Fruit fly (Drosophila melanogaster) whole organism, prepupa: ENCODE results near the gene Pex23.

Experiments
- CG10669 ChIP-seq: fragments of 200-800 bp; sonication (Bioruptor generic); optimal IDR thresholded peaks from 3 replicates; lab custom pipeline; 2018; ENCODE audit warnings: missing biosample characterization, mild to moderate bottlenecking, missing genetic modification characterization, moderate library complexity
- CG11762 ChIP-seq: fragments of 200-800 bp; sonication (Bioruptor generic); optimal IDR thresholded peaks from 3 replicates; lab custom pipeline; 2016; ENCODE audit warnings: missing biosample characterization, missing genetic modification characterization; ENCODE audit not compliant: insufficient read depth
- CG11902 ChIP-seq: fragments of 200-800 bp; sonication (Bioruptor generic); optimal IDR thresholded peaks from 3 replicates; lab custom pipeline; 2016; ENCODE audit warnings: missing biosample characterization, missing genetic modification characterization
- CG15336 ChIP-seq: fragments of 200-800 bp; sonication (Bioruptor generic); IDR thresholded peaks from 2 replicates; pipeline ENCODE4 v1.3.6; 2022; ENCODE audit warnings: missing biosample characterization, missing genetic modification characterization
- CG34406 ChIP-seq: fragments of 200-800 bp; sonication (Bioruptor generic); optimal IDR thresholded peaks from 3 replicates; lab custom pipeline; 2016; ENCODE audit warnings: missing biosample characterization, missing genetic modification characterization
- CG4318 ChIP-seq: fragments of 200-800 bp; sonication (Bioruptor generic); optimal IDR thresholded peaks from 3 replicates; lab custom pipeline; 2017; ENCODE audit warnings: missing biosample characterization, mild to moderate bottlenecking, missing genetic modification characterization
- CG8119 ChIP-seq: fragments of 200-800 bp; sonication (Bioruptor generic); IDR thresholded peaks from 3 replicates; pipeline ENCODE4 v1.3.6; 2022; ENCODE audit warnings: missing biosample characterization, missing genetic modification characterization
- CG8632 ChIP-seq: fragments of 200-800 bp; sonication (Bioruptor generic); optimal IDR thresholded peaks from 3 replicates; lab custom pipeline; 2016; ENCODE audit warnings: missing biosample characterization, missing genetic modification characterization
- Eip93F ChIP-seq: fragments of 200-800 bp; sonication (Bioruptor generic); optimal IDR thresholded peaks from 2 replicates; lab custom pipeline; 2016; ENCODE audit warnings: missing biosample characterization, mild to moderate bottlenecking, missing genetic modification characterization
- Ets21C ChIP-seq: fragments of 200-800 bp; sonication (Bioruptor generic); optimal IDR thresholded peaks from 3 replicates; lab custom pipeline; 2016; ENCODE audit warnings: missing biosample characterization, missing genetic modification characterization
- Gug ChIP-seq: fragments of 200-800 bp; sonication (Bioruptor generic); IDR thresholded peaks from 2 replicates; pipeline ENCODE4 v1.3.6; 2022; ENCODE audit warnings: missing biosample characterization, missing genetic modification characterization
- Met ChIP-seq: fragments of 200-800 bp; sonication (Bioruptor generic); optimal IDR thresholded peaks from 3 replicates; lab custom pipeline; 2016; ENCODE audit warnings: missing biosample characterization, missing genetic modification characterization
- Smox ChIP-seq: fragments of 200-800 bp; sonication (Bioruptor generic); optimal IDR thresholded peaks from 3 replicates; lab custom pipeline; 2016; ENCODE audit warnings: missing biosample characterization, missing genetic modification characterization
- Sox14 ChIP-seq: fragments of 200-800 bp; sonication (Bioruptor generic); optimal IDR thresholded peaks from 3 replicates; lab custom pipeline; 2016; ENCODE audit warnings: missing biosample characterization, missing genetic modification characterization
- Sox15 ChIP-seq: fragments of 200-800 bp; sonication (Bioruptor generic); optimal IDR thresholded peaks from 3 replicates; lab custom pipeline; 2016; ENCODE audit warnings: missing biosample characterization, missing genetic modification characterization
- esn ChIP-seq: fragments of 200-800 bp; sonication (Bioruptor generic); optimal IDR thresholded peaks from 2 replicates; lab custom pipeline; 2016; ENCODE audit warnings: missing biosample characterization, mild to moderate bottlenecking, missing genetic modification characterization, moderate library complexity
- net ChIP-seq: fragments of 200-800 bp; sonication (Bioruptor generic); optimal IDR thresholded peaks from 3 replicates; lab custom pipeline; 2016; ENCODE audit warnings: missing biosample characterization, missing genetic modification characterization
- pdm3 ChIP-seq: fragments of 200-800 bp; sonication (Bioruptor generic); optimal IDR thresholded peaks from 3 replicates; lab custom pipeline; 2016; ENCODE audit warnings: missing biosample characterization, missing genetic modification characterization
- ss ChIP-seq, 2 experiments: fragments of 200-800 bp; sonication (Bioruptor generic); optimal IDR thresholded peaks; 2 replicates in 1 of 2; 3 replicates in 1 of 2; lab custom pipeline; 2017 to 2018; ENCODE audit warnings: mild to moderate bottlenecking in 2 of 2, missing biosample characterization in 2 of 2, missing genetic modification characterization in 2 of 2, moderate library complexity in 1 of 2
- svp ChIP-seq: fragments of 200-800 bp; sonication (Bioruptor generic); peaks from one replicate; lab custom pipeline; 2016; ENCODE audit warnings: missing biosample characterization, missing genetic modification characterization

The Pex23 gene

dm6 chr3L:20247513-20248173 is 54.3 kb downstream of the Pex23 start, which contains the start of gene rdgC (continued):
- TF ChIP-seq CG15336 (GFP tag; lab: Robert Waterston, UW), result peak; percentile 93
- peak; percentile 87 for TF ChIP-seq CG34406 (GFP tag; lab: Kevin White, UChicago)
- peak; percentile 91 for TF ChIP-seq net (GFP tag; lab: Kevin White, UChicago)
- TF ChIP-seq svp (GFP tag; lab: Kevin White, UChicago), result peak; percentile 94
- TF ChIP-seq CG8119 (GFP tag; lab: Robert Waterston, UW), result peak; percentile 92
- TF ChIP-seq pdm3, result peak; percentile 92
- peak; percentile 84 for TF ChIP-seq Met (GFP tag; lab: Kevin White, UChicago)
- TF ChIP-seq CG4318 (GFP tag; lab: Kevin White, UChicago), result peak; percentile 83
- peak; percentile 72 to 84 for TF ChIP-seq ss (GFP tag; optimal IDR thresholded peaks at IDR 0.05; lab: Kevin White, UChicago)
- peak; percentile 85 for TF ChIP-seq CG11762 (GFP tag; lab: Kevin White, UChicago)
- TF ChIP-seq esn (GFP tag; lab: Kevin White, UChicago), result peak; percentile 91
- peak; percentile 78 for TF ChIP-seq CG11902 (GFP tag; lab: Kevin White, UChicago)
- TF ChIP-seq CG10669, result peak; percentile 94
- peak; percentile 88 for TF ChIP-seq Smox (GFP tag; lab: Kevin White, UChicago)
- peak; percentile 86 for TF ChIP-seq CG8632 (GFP tag; lab: Kevin White, UChicago)
- peak; percentile 96 for TF ChIP-seq Gug (GFP tag; lab: Robert Waterston, UW)
- peak; percentile 38 for TF ChIP-seq Eip93F (GFP tag; lab: Kevin White, UChicago)
- TF ChIP-seq Sox14 (GFP tag; lab: Kevin White, UChicago), result peak; percentile 90
- TF ChIP-seq Ets21C (GFP tag; lab: Kevin White, UChicago), result peak; percentile 82
- peak; percentile 82 for TF ChIP-seq Sox15 (GFP tag; lab: Kevin White, UChicago)
